Fruit fly (Drosophila melanogaster) whole organism, embryonic: ENCODE data around the gene CG13995.

Source experiments
- Abd-B ChIP-seq: fragments of 200-800 bp; sonication (Bioruptor generic); optimal IDR thresholded peaks from 2 replicates; lab custom pipeline; 2018; ENCODE audit warnings: missing biosample characterization, mild to moderate bottlenecking, missing genetic modification characterization, moderate library complexity
- Atf6 ChIP-seq: fragments of 200-800 bp; sonication (Bioruptor generic); IDR thresholded peaks from 2 replicates; pipeline ENCODE4 v1.3.6; 2022; ENCODE audit warnings: missing biosample characterization, missing genetic modification characterization
- CG10209 ChIP-seq: fragments of 200-800 bp; sonication (Bioruptor generic); optimal IDR thresholded peaks from 3 replicates; lab custom pipeline; 2017; ENCODE audit warnings: missing biosample characterization, mild to moderate bottlenecking, missing genetic modification characterization, missing genetic modification reagents
- CG10321 ChIP-seq: fragments of 200-800 bp; sonication (Bioruptor generic); IDR thresholded peaks from 2 replicates; pipeline ENCODE4 v1.3.6; 2022; ENCODE audit warnings: missing biosample characterization, missing genetic modification characterization
- CG10431 ChIP-seq: fragments of 200-800 bp; sonication (Bioruptor generic); optimal IDR thresholded peaks from 3 replicates; lab custom pipeline; 2018; ENCODE audit warnings: missing biosample characterization, mild to moderate bottlenecking, missing genetic modification characterization
- CG10959 ChIP-seq: fragments of 200-800 bp; sonication (Bioruptor generic); IDR thresholded peaks from 2 replicates; pipeline ENCODE4 v1.3.6; 2022; ENCODE audit warnings: missing biosample characterization, missing genetic modification characterization
- CG11504 ChIP-seq: fragments of 200-800 bp; sonication (Bioruptor generic); optimal IDR thresholded peaks from 3 replicates; lab custom pipeline; 2019; ENCODE audit warnings: missing biosample characterization, mild to moderate bottlenecking, missing genetic modification characterization, moderate library complexity
- CG11695 ChIP-seq: fragments of 200-800 bp; sonication (Bioruptor generic); IDR thresholded peaks from 3 replicates; pipeline ENCODE4 v1.3.6; 2022; ENCODE audit warnings: missing biosample characterization, missing genetic modification characterization
- CG11696 ChIP-seq: fragments of 200-800 bp; sonication (Bioruptor generic); IDR thresholded peaks from 2 replicates; pipeline ENCODE4 v1.3.6; 2022; ENCODE audit warnings: missing biosample characterization, missing genetic modification characterization
- CG15269 ChIP-seq: fragments of 200-800 bp; sonication (Bioruptor generic); optimal IDR thresholded peaks from 2 replicates; lab custom pipeline; 2018; ENCODE audit warnings: missing biosample characterization, mild to moderate bottlenecking, missing genetic modification characterization, moderate library complexity
- CG1647 ChIP-seq: fragments of 200-800 bp; sonication (Bioruptor generic); optimal IDR thresholded peaks from 3 replicates; lab custom pipeline; 2016; ENCODE audit warnings: missing biosample characterization, missing genetic modification characterization
- CG18262 ChIP-seq: fragments of 200-800 bp; optimal IDR thresholded peaks from 3 replicates; lab custom pipeline; 2019; ENCODE audit warnings: missing biosample characterization, mild to moderate bottlenecking, missing genetic modification characterization, moderate library complexity
- CG31365 ChIP-seq: fragments of 200-800 bp; sonication (Bioruptor generic); optimal IDR thresholded peaks from 2 replicates; lab custom pipeline; 2018; ENCODE audit warnings: missing biosample characterization, mild to moderate bottlenecking, missing genetic modification characterization
- CG4282 ChIP-seq: fragments of 200-800 bp; sonication (Bioruptor generic); optimal IDR thresholded peaks from 2 replicates; lab custom pipeline; 2016; ENCODE audit warnings: missing biosample characterization, missing genetic modification characterization
- CG4707 ChIP-seq: fragments of 200-800 bp; sonication (Bioruptor generic); optimal IDR thresholded peaks from 2 replicates; lab custom pipeline; 2018; ENCODE audit warnings: missing biosample characterization, mild to moderate bottlenecking, missing genetic modification characterization, moderate library complexity
- CG5180 ChIP-seq: fragments of 200-800 bp; sonication (Bioruptor generic); optimal IDR thresholded peaks from 3 replicates; lab custom pipeline; 2017; ENCODE audit warnings: missing biosample characterization, missing genetic modification characterization, mild to moderate bottlenecking, moderate library complexity, missing genetic modification reagents
- CG6854 ChIP-seq: fragments of 200-800 bp; sonication (Bioruptor generic); optimal IDR thresholded peaks from 3 replicates; lab custom pipeline; 2017; ENCODE audit warnings: missing biosample characterization, mild to moderate bottlenecking, missing genetic modification characterization
- CG7357 ChIP-seq: fragments of 200-800 bp; sonication (Bioruptor generic); IDR thresholded peaks from 3 replicates; pipeline ENCODE4 v1.3.6; 2022; ENCODE audit warnings: missing biosample characterization, missing genetic modification characterization
- CG9215 ChIP-seq: fragments of 200-800 bp; sonication (Bioruptor generic); IDR thresholded peaks from 2 replicates; pipeline ENCODE4 v1.3.6; 2022; ENCODE audit warnings: missing biosample characterization, missing genetic modification characterization
- CG9727 ChIP-seq: fragments of 200-800 bp; sonication (Bioruptor generic); optimal IDR thresholded peaks from 3 replicates; lab custom pipeline; 2017; ENCODE audit warnings: missing biosample characterization, mild to moderate bottlenecking, missing genetic modification characterization
- Camta ChIP-seq: fragments of 200-800 bp; sonication (Bioruptor generic); optimal IDR thresholded peaks from 2 replicates; lab custom pipeline; 2016; ENCODE audit warnings: missing biosample characterization, missing genetic modification characterization
- Dip3 ChIP-seq: fragments of 200-800 bp; sonication (Bioruptor generic); optimal IDR thresholded peaks from 3 replicates; lab custom pipeline; 2016; ENCODE audit warnings: missing biosample characterization, missing genetic modification characterization
- E2f2 ChIP-seq: fragments of 200-800 bp; sonication (Bioruptor generic); IDR thresholded peaks from 2 replicates; pipeline ENCODE4 v1.3.6; 2022; ENCODE audit warnings: missing biosample characterization, missing genetic modification characterization
- Elba2 ChIP-seq: fragments of 200-800 bp; sonication (Bioruptor generic); optimal IDR thresholded peaks from 3 replicates; lab custom pipeline; 2016; ENCODE audit warnings: missing biosample characterization, missing genetic modification characterization
- Gsc ChIP-seq: fragments of 200-800 bp; sonication (Bioruptor generic); IDR thresholded peaks from 2 replicates; pipeline ENCODE4 v1.3.6; 2022; ENCODE audit warnings: missing biosample characterization, missing genetic modification characterization
- Neu2 ChIP-seq: fragments of 200-800 bp; sonication (Bioruptor generic); optimal IDR thresholded peaks from 3 replicates; lab custom pipeline; 2016; ENCODE audit warnings: missing biosample characterization, missing genetic modification characterization, borderline replicate concordance
- Nf-YB ChIP-seq: fragments of 200-800 bp; sonication (Bioruptor generic); optimal IDR thresholded peaks from 3 replicates; lab custom pipeline; 2019; ENCODE audit warnings: missing biosample characterization, mild to moderate bottlenecking, missing genetic modification characterization, moderate library complexity
- Nf-YC ChIP-seq: fragments of 200-800 bp; optimal IDR thresholded peaks from 3 replicates; lab custom pipeline; 2019; ENCODE audit warnings: missing biosample characterization, mild to moderate bottlenecking, missing genetic modification characterization, moderate library complexity
- Rfx ChIP-seq: fragments of 200-800 bp; sonication (Bioruptor generic); IDR thresholded peaks from 2 replicates; pipeline ENCODE4 v1.3.6; 2022; ENCODE audit warnings: missing biosample characterization, missing genetic modification characterization
- Sry-β ChIP-seq: fragments of 200-800 bp; sonication (Bioruptor generic); optimal IDR thresholded peaks from 2 replicates; lab custom pipeline; 2018; ENCODE audit warnings: missing biosample characterization, mild to moderate bottlenecking, missing genetic modification characterization, moderate library complexity
- Ssrp ChIP-seq: fragments of 200-800 bp; sonication (Bioruptor generic); optimal IDR thresholded peaks from 2 replicates; lab custom pipeline; 2018; ENCODE audit warnings: missing biosample characterization, mild to moderate bottlenecking, missing genetic modification characterization, moderate library complexity
- YL-1 ChIP-seq: fragments of 200-800 bp; sonication (Bioruptor generic); optimal IDR thresholded peaks from 3 replicates; lab custom pipeline; 2017; ENCODE audit warnings: missing biosample characterization, mild to moderate bottlenecking, missing genetic modification characterization
- crol ChIP-seq: fragments of 200-800 bp; sonication (Bioruptor generic); IDR thresholded peaks from 2 replicates; pipeline ENCODE4 v1.3.6; 2022; ENCODE audit warnings: missing biosample characterization, missing genetic modification characterization
- dan ChIP-seq: fragments of 200-800 bp; sonication (Bioruptor generic); IDR thresholded peaks from 2 replicates; pipeline ENCODE4 v1.3.6; 2022; ENCODE audit warnings: missing biosample characterization, missing genetic modification characterization
- en ChIP-seq: fragments of 200-800 bp; sonication (Bioruptor generic); optimal IDR thresholded peaks from 2 replicates; lab custom pipeline; 2016; ENCODE audit warnings: missing biosample characterization, missing genetic modification characterization
- fd102C ChIP-seq: fragments of 200-800 bp; sonication (Bioruptor generic); optimal IDR thresholded peaks from 2 replicates; lab custom pipeline; 2018; ENCODE audit warnings: missing biosample characterization, mild to moderate bottlenecking, missing genetic modification characterization, moderate library complexity
- gro ChIP-seq: fragments of 200-800 bp; sonication (Bioruptor generic); optimal IDR thresholded peaks from 2 replicates; lab custom pipeline; 2016; ENCODE audit warnings: missing biosample characterization, missing genetic modification characterization
- lola ChIP-seq, 3 experiments: fragments of >200 bp in 2 of 3; fragments of 200-800 bp in 1 of 3; sonication (Bioruptor generic) in 1 of 3; optimal IDR thresholded peaks; 2 replicates each; lab custom pipeline; 2017 to 2019; ENCODE audit warnings: missing biosample characterization in 3 of 3, missing genetic modification characterization in 3 of 3, mild to moderate bottlenecking in 1 of 3, moderate library complexity in 1 of 3
- maf-S ChIP-seq: fragments of 200-800 bp; sonication (Bioruptor generic); optimal IDR thresholded peaks from 2 replicates; lab custom pipeline; 2016; ENCODE audit warnings: missing biosample characterization, missing genetic modification characterization
- nerfin-2 ChIP-seq: fragments of 200-800 bp; sonication (Bioruptor generic); IDR thresholded peaks from 2 replicates; pipeline ENCODE4 v1.3.6; 2022; ENCODE audit warnings: missing biosample characterization, missing genetic modification characterization; ENCODE audit not compliant: partially characterized antibody
- pfk ChIP-seq: fragments of 200-800 bp; sonication (Bioruptor generic); optimal IDR thresholded peaks from 2 replicates; lab custom pipeline; 2018; ENCODE audit warnings: missing biosample characterization, mild to moderate bottlenecking, missing genetic modification characterization, moderate library complexity
- pita ChIP-seq: fragments of 200-800 bp; sonication (Bioruptor generic); optimal IDR thresholded peaks from 2 replicates; lab custom pipeline; 2017; ENCODE audit warnings: missing biosample characterization, mild to moderate bottlenecking, missing genetic modification characterization
- repo ChIP-seq: fragments of 200-800 bp; sonication (Bioruptor generic); optimal IDR thresholded peaks from 2 replicates; lab custom pipeline; 2016; ENCODE audit warnings: missing biosample characterization, missing genetic modification characterization
- salm ChIP-seq: fragments of 200-800 bp; sonication (Bioruptor generic); optimal IDR thresholded peaks from 2 replicates; lab custom pipeline; 2018; ENCODE audit warnings: missing biosample characterization, mild to moderate bottlenecking, missing genetic modification characterization
- sim ChIP-seq: fragments of 200-800 bp; sonication (Bioruptor generic); IDR thresholded peaks from 2 replicates; pipeline ENCODE4 v1.3.6; 2022; ENCODE audit warnings: missing biosample characterization, missing genetic modification characterization
- stc ChIP-seq: fragments of 200-800 bp; sonication (Bioruptor generic); IDR thresholded peaks from 2 replicates; pipeline ENCODE4 v1.3.6; 2022; ENCODE audit warnings: missing biosample characterization, missing genetic modification characterization
- tna ChIP-seq: fragments of 200-800 bp; sonication (Bioruptor generic); IDR thresholded peaks from 2 replicates; pipeline ENCODE4 v1.3.6; 2022; ENCODE audit warnings: missing biosample characterization, missing genetic modification characterization; ENCODE audit not compliant: partially characterized antibody
- twi ChIP-seq: fragments of 200-800 bp; optimal IDR thresholded peaks from 2 replicates; lab custom pipeline; 2019; ENCODE audit warnings: missing biosample characterization, mild to moderate bottlenecking, missing genetic modification characterization, moderate library complexity
- vvl ChIP-seq: fragments of 200-800 bp; sonication (Bioruptor generic); IDR thresholded peaks from 2 replicates; pipeline ENCODE4 v1.3.6; 2022; ENCODE audit warnings: missing biosample characterization, missing genetic modification characterization
- wdn ChIP-seq: fragments of 200-800 bp; sonication (Bioruptor generic); IDR thresholded peaks from 2 replicates; pipeline ENCODE4 v1.3.6; 2022; ENCODE audit warnings: missing biosample characterization, missing genetic modification characterization

Gene CG13995

dm6 chr2L:6045972-6046718, 8.0 kb upstream of the CG13995 start, which contains the start of gene Pfas (continued):
- peak; percentile 82 for TF ChIP-seq E2f2
- peak; percentile 23; the same call in 1 of the 2 replicates for TF ChIP-seq CG9215 (GFP tag; lab: Robert Waterston, UW)
- no peak for TF ChIP-seq CG6854 (GFP tag; lab: Kevin White, UChicago)
- TF ChIP-seq CG10209 (GFP tag; lab: Kevin White, UChicago), result peak; percentile 41
- no peak for TF ChIP-seq Gsc (GFP tag; lab: Robert Waterston, UW)
- no peak for TF ChIP-seq pfk (GFP tag; lab: Kevin White, UChicago)
- TF ChIP-seq pita (GFP tag; lab: Kevin White, UChicago), result no peak
- no peak for TF ChIP-seq CG7357 (GFP tag; lab: Robert Waterston, UW)
- TF ChIP-seq CG10431 (GFP tag; lab: Kevin White, UChicago), result no peak
- peak; percentile 33 for TF ChIP-seq CG18262 (tag; lab: Kevin White, UChicago)
- TF ChIP-seq Camta (GFP tag; lab: Kevin White, UChicago), result peak; percentile 52
- peak; percentile 27 for TF ChIP-seq repo (GFP tag; lab: Kevin White, UChicago)
- peak; percentile 55 for TF ChIP-seq CG31365 (tag; lab: Kevin White, UChicago)
- no peak for TF ChIP-seq CG11696 (GFP tag; lab: Robert Waterston, UW)
- peak; percentile 61 for TF ChIP-seq Dip3 (GFP tag; lab: Kevin White, UChicago)
- no peak for TF ChIP-seq Sry-β
- no peak for TF ChIP-seq nerfin-2 (GFP tag; lab: Robert Waterston, UW)
- TF ChIP-seq Elba2 (GFP tag; lab: Kevin White, UChicago), result no peak
- no peak for TF ChIP-seq stc (GFP tag; lab: Robert Waterston, UW)
- TF ChIP-seq CG15269 (tag; lab: Kevin White, UChicago), result peak; percentile 44
- TF ChIP-seq tna, result no peak
- TF ChIP-seq maf-S (GFP tag; lab: Kevin White, UChicago), result peak; percentile 27
- peak; percentile 77 for TF ChIP-seq Rfx (GFP tag; lab: Robert Waterston, UW)
- peak; percentile 61 for TF ChIP-seq CG1647 (GFP tag; lab: Kevin White, UChicago)
- peak; percentile 62 for TF ChIP-seq CG9727 (GFP tag; lab: Kevin White, UChicago)
- peak; percentile 65 for TF ChIP-seq YL-1 (GFP tag; lab: Kevin White, UChicago)
- TF ChIP-seq Nf-YB (GFP tag; lab: Kevin White, UChicago), result no peak
- TF ChIP-seq crol (GFP tag; lab: Robert Waterston, UW), result no peak
- no peak for TF ChIP-seq dan (GFP tag; lab: Robert Waterston, UW)
- 0 out of 3 replicates have a peak, but pooled peaks have one; percentile 21 for TF ChIP-seq CG11695
- peak; percentile 84 for TF ChIP-seq gro (GFP tag; lab: Kevin White, UChicago)
- TF ChIP-seq sim (GFP tag; lab: Robert Waterston, UW), result no peak
- TF ChIP-seq wdn (GFP tag; lab: Robert Waterston, UW), result no peak
- peak; percentile 27 for TF ChIP-seq CG4282
- TF ChIP-seq salm, result no peak
- no peak for TF ChIP-seq twi
- TF ChIP-seq CG4707 (GFP tag; lab: Kevin White, UChicago), result no peak
- TF ChIP-seq CG10959 (GFP tag; lab: Robert Waterston, UW), result peak; percentile 54
- TF ChIP-seq CG10321 (GFP tag; lab: Robert Waterston, UW), result no peak
- TF ChIP-seq Neu2 (GFP tag; lab: Kevin White, UChicago), result no peak
- TF ChIP-seq en (GFP tag; lab: Kevin White, UChicago), result no peak
- no peak for TF ChIP-seq CG11504 (tag; lab: Kevin White, UChicago)
- no peak for TF ChIP-seq CG5180 (GFP tag; lab: Kevin White, UChicago)
- no peak for TF ChIP-seq Ssrp (tag; lab: Kevin White, UChicago)
- no peak for TF ChIP-seq lola (GFP tag; optimal IDR thresholded peaks at IDR 0.05; lab: Kevin White, UChicago)
- TF ChIP-seq fd102C (GFP tag; lab: Kevin White, UChicago), result no peak
- peak; percentile 76 for TF ChIP-seq Nf-YC (tag; lab: Kevin White, UChicago)
- peak; percentile 47; the same call in 1 of the 2 replicates for TF ChIP-seq vvl (GFP tag; lab: Robert Waterston, UW)
- TF ChIP-seq Abd-B (GFP tag; lab: Kevin White, UChicago), result no peak
- peak; percentile 61 for TF ChIP-seq Atf6 (GFP tag; lab: Robert Waterston, UW)
